Worm (Caenorhabditis elegans): ENCODE results near the gene crn-2.

Gene crn-2

ce11 chrV:5592323-5592722, 2.1 kb upstream of the crn-2 start, which contains the start of gene vps-37 (continued):
- TF ChIP-seq dmd-8 (GFP tag; IDR thresholded peaks at IDR 0.05) (no peak), saeg-2 (GFP tag; IDR thresholded peaks at IDR 0.05) (no peak), aha-1 (tag) (peak; percentile 63), aly-2 (tag; optimal IDR thresholded peaks at IDR 0.05) (no peak), nhr-28 (tag; optimal IDR thresholded peaks at IDR 0.05) (peak; percentile 46), unc-39 (tag; optimal IDR thresholded peaks at IDR 0.05) (no peak), mxl-2 (GFP tag; conservative IDR thresholded peaks at IDR 0.05) (no peak), nhr-237 (tag; optimal IDR thresholded peaks at IDR 0.05) (no peak), gei-8 (GFP tag; optimal IDR thresholded peaks at IDR 0.05) (no peak), mep-1 (tag; optimal IDR thresholded peaks at IDR 0.05) (peak; percentile 84), ceh-20 (GFP tag; IDR thresholded peaks at IDR 0.05) (no peak)

ce11 chrV:5593406-5593805, 1.0 kb upstream of the crn-2 start, which contains the start of gene mrpl-48:
TSS of gene mrpl-48 (plus strand) at chrV:5593706.
- no peak for TF ChIP-seq saeg-2 (GFP tag; IDR thresholded peaks at IDR 0.05)
- no peak for TF ChIP-seq ceh-82 (tag; optimal IDR thresholded peaks at IDR 0.05)
- TF ChIP-seq ces-1 (GFP tag; optimal IDR thresholded peaks at IDR 0.05), result no peak
- TF ChIP-seq php-3 (GFP tag; IDR thresholded peaks at IDR 0.05), result no peak
- TF ChIP-seq R02D3.7 (tag; optimal IDR thresholded peaks at IDR 0.05), result no peak
- TF ChIP-seq hlh-11 (tag; optimal IDR thresholded peaks at IDR 0.05), result no peak
- TF ChIP-seq aha-1 (tag), result no peak
- no peak for TF ChIP-seq dve-1 (tag; optimal IDR thresholded peaks at IDR 0.05; ENCODE audit: insufficient read depth)

ce11 chrV:5596391-5597030, 2.1 kb downstream of the crn-2 start, which contains the start of gene zhit-1:
TSS of gene zhit-1 (minus strand) at chrV:5596551.
- no peak for TF ChIP-seq attf-4 (tag; optimal IDR thresholded peaks at IDR 0.05)
- TF ChIP-seq lin-38 (GFP tag; IDR thresholded peaks at IDR 0.05), result peak; percentile 91
- TF ChIP-seq lin-15B (tag; optimal IDR thresholded peaks at IDR 0.05), result no peak
- peak; percentile 88 for TF ChIP-seq dpl-1 (GFP tag; optimal IDR thresholded peaks at IDR 0.05)
- TF ChIP-seq pha-4 (GFP tag; IDR thresholded peaks at IDR 0.05), result no peak
- TF ChIP-seq pha-4 (tag; optimal IDR thresholded peaks at IDR 0.05), result peak; percentile 15
- TF ChIP-seq hlh-30 (tag; optimal IDR thresholded peaks at IDR 0.05; ENCODE audit: insufficient read depth), result peak; percentile 24
- TF ChIP-seq snpc-4 (tag; optimal IDR thresholded peaks at IDR 0.05), result peak; percentile 6
- TF ChIP-seq lsy-2 (tag; optimal IDR thresholded peaks at IDR 0.05), result peak in 1 of 2 experiments; percentile 54
- TF ChIP-seq mes-2 (tag; optimal IDR thresholded peaks at IDR 0.05; ENCODE audit: poor library complexity, severe bottlenecking), result peak; percentile 67
- no peak for TF ChIP-seq aly-2 (tag; optimal IDR thresholded peaks at IDR 0.05)
- peak; percentile 91 for TF ChIP-seq aha-1 (tag)
- TF ChIP-seq nhr-6 (tag; optimal IDR thresholded peaks at IDR 0.05), result peak; percentile 56

ce11 chrV:5601263-5601662, 6.8 kb downstream of the crn-2 start, which contains the start of gene CD4.8:
TSS of gene CD4.8 (minus strand) at chrV:5601363.
- TF ChIP-seq ceh-44 (GFP tag; IDR thresholded peaks at IDR 0.05) (no peak), daf-8 (GFP tag; IDR thresholded peaks at IDR 0.05) (no peak)

- peak; percentile 28 for TF ChIP-seq aha-1 (tag)
- TF ChIP-seq set-16 (GFP tag; IDR thresholded peaks at IDR 0.05), result peak; percentile 28; the same call in 1 of the 2 replicates
These were observed 8.0 kb downstream of the crn-2 start for ce11 chrV:5602407-5602806.

- TF ChIP-seq hmg-1.1 (GFP tag; IDR thresholded peaks at IDR 0.05), result no peak
- TF ChIP-seq F10B5.3 (tag; optimal IDR thresholded peaks at IDR 0.05), result no peak
- no peak for TF ChIP-seq ama-1 (optimal IDR thresholded peaks at IDR 0.05)
- no peak for TF ChIP-seq php-3 (GFP tag; IDR thresholded peaks at IDR 0.05)
- TF ChIP-seq mdt-29 (GFP tag; IDR thresholded peaks at IDR 0.05), result no peak
- TF ChIP-seq F37D6.2 (tag; optimal IDR thresholded peaks at IDR 0.05), result no peak
- no peak for TF ChIP-seq madf-5 (GFP tag; IDR thresholded peaks at IDR 0.05)
- no peak for TF ChIP-seq jun-1 (tag; optimal IDR thresholded peaks at IDR 0.05)
- TF ChIP-seq D1046.2 (GFP tag; IDR thresholded peaks at IDR 0.05), result no peak
- no peak for TF ChIP-seq ceh-32 (tag; optimal IDR thresholded peaks at IDR 0.05; ENCODE audit: poor library complexity)
- no peak for TF ChIP-seq snpc-4 (tag; optimal IDR thresholded peaks at IDR 0.05)
- TF ChIP-seq hlh-30 (tag; optimal IDR thresholded peaks at IDR 0.05; ENCODE audit: insufficient read depth), result no peak
- TF ChIP-seq cey-2 (tag; optimal IDR thresholded peaks at IDR 0.05; ENCODE audit: borderline replicate concordance, insufficient read depth), result no peak
- no peak for TF ChIP-seq lsy-2 (tag; optimal IDR thresholded peaks at IDR 0.05)
- no peak for TF ChIP-seq mxl-3 (GFP tag; optimal IDR thresholded peaks at IDR 0.05)
- no peak for TF ChIP-seq dpl-1 (GFP tag; optimal IDR thresholded peaks at IDR 0.05)
These were observed 11.8 kb downstream of the crn-2 start, which contains the start of gene CD4.1 for ce11 chrV:5606255-5606654. TSS of gene CD4.1 (plus strand) at chrV:5606555.
